Fruit fly (Drosophila melanogaster) whole organism, embryonic: ENCODE data around the gene Cp190.

ENCODE experiments used
- Aef1 ChIP-seq: fragments of 200-800 bp; sonication (Bioruptor generic); IDR thresholded peaks from 3 replicates; pipeline ENCODE4 v1.3.6; 2022; ENCODE audit warnings: missing biosample characterization, missing genetic modification characterization
- Atf3 ChIP-seq: fragments of 200-800 bp; sonication (Bioruptor generic); optimal IDR thresholded peaks from 3 replicates; lab custom pipeline; 2016; ENCODE audit warnings: missing biosample characterization, missing genetic modification characterization
- CG1024 ChIP-seq: fragments of 200-800 bp; sonication (Bioruptor generic); IDR thresholded peaks from 2 replicates; pipeline ENCODE4 v1.3.6; 2022; ENCODE audit warnings: missing biosample characterization, missing genetic modification characterization
- CG11093 ChIP-seq: fragments of 200-800 bp; sonication (Bioruptor generic); IDR thresholded peaks from 3 replicates; pipeline ENCODE4 v1.3.6; 2022; ENCODE audit warnings: missing biosample characterization, missing genetic modification characterization
- CG11560 ChIP-seq: fragments of 200-800 bp; sonication (Bioruptor generic); IDR thresholded peaks from 3 replicates; pipeline ENCODE4 v1.3.6; 2022; ENCODE audit warnings: missing biosample characterization, missing genetic modification characterization
- CG14965 ChIP-seq: fragments of 200-800 bp; sonication (Bioruptor generic); optimal IDR thresholded peaks from 2 replicates; lab custom pipeline; 2016; ENCODE audit warnings: missing biosample characterization, missing genetic modification characterization, borderline replicate concordance
- CG15073 ChIP-seq: fragments of 200-800 bp; sonication (Bioruptor generic); optimal IDR thresholded peaks from 2 replicates; lab custom pipeline; 2016; ENCODE audit warnings: missing biosample characterization, missing genetic modification characterization
- CG15696 ChIP-seq: fragments of 200-800 bp; sonication (Bioruptor generic); optimal IDR thresholded peaks from 2 replicates; lab custom pipeline; 2019; ENCODE audit warnings: missing biosample characterization, mild to moderate bottlenecking, missing genetic modification characterization, moderate library complexity
- CG18262 ChIP-seq: fragments of 200-800 bp; optimal IDR thresholded peaks from 3 replicates; lab custom pipeline; 2019; ENCODE audit warnings: missing biosample characterization, mild to moderate bottlenecking, missing genetic modification characterization, moderate library complexity
- CG30403 ChIP-seq: fragments of 200-800 bp; sonication (Bioruptor generic); optimal IDR thresholded peaks from 3 replicates; lab custom pipeline; 2016; ENCODE audit warnings: missing biosample characterization, missing genetic modification characterization
- CG31224 ChIP-seq: fragments of 200-800 bp; sonication (Bioruptor generic); IDR thresholded peaks from 2 replicates; pipeline ENCODE4 v1.3.6; 2022; ENCODE audit warnings: missing biosample characterization, missing genetic modification characterization
- CG34422 ChIP-seq: fragments of 200-800 bp; sonication (Bioruptor generic); IDR thresholded peaks from 3 replicates; pipeline ENCODE4 v1.3.6; 2022; ENCODE audit warnings: missing biosample characterization, missing genetic modification characterization
- CG42726 ChIP-seq: fragments of 200-800 bp; sonication (Bioruptor generic); IDR thresholded peaks from 2 replicates; pipeline ENCODE4 v1.3.6; 2022; ENCODE audit warnings: missing biosample characterization, missing genetic modification characterization; ENCODE audit not compliant: partially characterized antibody
- CG4707 ChIP-seq: fragments of 200-800 bp; sonication (Bioruptor generic); optimal IDR thresholded peaks from 2 replicates; lab custom pipeline; 2018; ENCODE audit warnings: missing biosample characterization, mild to moderate bottlenecking, missing genetic modification characterization, moderate library complexity
- CG4730 ChIP-seq: fragments of 200-800 bp; sonication (Bioruptor generic); IDR thresholded peaks from 2 replicates; pipeline ENCODE4 v1.3.6; 2022; ENCODE audit warnings: missing biosample characterization, missing genetic modification characterization
- CG6791 ChIP-seq: fragments of 200-800 bp; sonication (Bioruptor generic); IDR thresholded peaks from 3 replicates; pipeline ENCODE4 v1.3.6; 2022; ENCODE audit warnings: missing biosample characterization, missing genetic modification characterization; ENCODE audit not compliant: partially characterized antibody
- CG7357 ChIP-seq: fragments of 200-800 bp; sonication (Bioruptor generic); IDR thresholded peaks from 3 replicates; pipeline ENCODE4 v1.3.6; 2022; ENCODE audit warnings: missing biosample characterization, missing genetic modification characterization
- CG7556 ChIP-seq: fragments of 200-800 bp; sonication (Bioruptor generic); optimal IDR thresholded peaks from 2 replicates; lab custom pipeline; 2017; ENCODE audit warnings: missing biosample characterization, mild to moderate bottlenecking, missing genetic modification characterization
- CG7928 ChIP-seq: fragments of 200-800 bp; sonication (Bioruptor generic); optimal IDR thresholded peaks from 2 replicates; lab custom pipeline; 2017; ENCODE audit warnings: missing biosample characterization, mild to moderate bottlenecking, missing genetic modification characterization
- CG8359 ChIP-seq: fragments of 200-800 bp; sonication (Bioruptor generic); optimal IDR thresholded peaks from 2 replicates; lab custom pipeline; 2017; ENCODE audit warnings: missing biosample characterization, mild to moderate bottlenecking, missing genetic modification characterization, borderline replicate concordance
- D ChIP-seq, 2 experiments: fragments of 200-800 bp in 1 of 2; fragments of >200 bp in 1 of 2; sonication (Bioruptor generic) in 1 of 2; optimal IDR thresholded peaks; 2 replicates in 1 of 2; 3 replicates in 1 of 2; lab custom pipeline; 2017; ENCODE audit warnings: mild to moderate bottlenecking in 1 of 2, missing biosample characterization in 1 of 2, missing genetic modification characterization in 1 of 2, missing genetic modification reagents in 1 of 2
- Deaf1 ChIP-seq: fragments of 200-800 bp; optimal IDR thresholded peaks from 3 replicates; lab custom pipeline; 2019; ENCODE audit warnings: missing biosample characterization, mild to moderate bottlenecking, missing genetic modification characterization, moderate library complexity
- Dek ChIP-seq: fragments of 200-800 bp; sonication (Bioruptor generic); optimal IDR thresholded peaks from 3 replicates; lab custom pipeline; 2019; ENCODE audit warnings: missing biosample characterization, mild to moderate bottlenecking, missing genetic modification characterization, moderate library complexity
- Fer3 ChIP-seq: fragments of 200-800 bp; sonication (Bioruptor generic); optimal IDR thresholded peaks from 2 replicates; lab custom pipeline; 2018; ENCODE audit warnings: missing biosample characterization, mild to moderate bottlenecking, missing genetic modification characterization, moderate library complexity
- HLH54F ChIP-seq: fragments of 200-800 bp; sonication (Bioruptor generic); optimal IDR thresholded peaks from 3 replicates; lab custom pipeline; 2016; ENCODE audit warnings: missing biosample characterization, missing genetic modification characterization
- Lhr ChIP-seq: fragments of 200-800 bp; sonication (Bioruptor generic); optimal IDR thresholded peaks from 3 replicates; lab custom pipeline; 2017; ENCODE audit warnings: mild to moderate bottlenecking, missing biosample characterization, missing genetic modification reagents, missing genetic modification characterization
- Med ChIP-seq: fragments of 200-800 bp; sonication (Bioruptor generic); peaks from one replicate; lab custom pipeline; 2016; ENCODE audit warnings: missing biosample characterization, missing genetic modification characterization, mild to moderate bottlenecking, inconsistent platforms, moderate library complexity
- NfI ChIP-seq: fragments of 200-800 bp; sonication (Bioruptor generic); optimal IDR thresholded peaks from 3 replicates; lab custom pipeline; 2018; ENCODE audit warnings: missing biosample characterization, mild to moderate bottlenecking, missing genetic modification characterization, moderate library complexity
- Oli ChIP-seq: fragments of 200-800 bp; sonication (Bioruptor generic); optimal IDR thresholded peaks from 2 replicates; lab custom pipeline; 2018; ENCODE audit warnings: missing biosample characterization, mild to moderate bottlenecking, missing genetic modification characterization, moderate library complexity
- Stat92E ChIP-seq, 3 experiments: fragments of >200 bp in 2 of 3; fragments of 200-800 bp in 1 of 3; sonication (Bioruptor generic) in 1 of 3; optimal IDR thresholded peaks; 2 replicates each; lab custom pipeline; 2017 to 2019; ENCODE audit warnings: missing biosample characterization in 3 of 3, missing genetic modification characterization in 3 of 3, mild to moderate bottlenecking in 1 of 3, moderate library complexity in 1 of 3
- TFAM ChIP-seq: fragments of 200-800 bp; sonication (Bioruptor generic); optimal IDR thresholded peaks from 2 replicates; lab custom pipeline; 2017; ENCODE audit warnings: missing biosample characterization, missing genetic modification characterization, inconsistent platforms
- Trl ChIP-seq, 3 experiments: fragments of >200 bp in 2 of 3; fragments of 200-800 bp in 1 of 3; sonication (Bioruptor generic) in 1 of 3; optimal IDR thresholded peaks; 2 replicates in 1 of 3; 3 replicates in 2 of 3; lab custom pipeline; 2016 to 2017; ENCODE audit warnings: missing biosample characterization in 1 of 3, missing genetic modification characterization in 1 of 3
- Xrp1 ChIP-seq: fragments of 200-800 bp; sonication (Bioruptor generic); IDR thresholded peaks from 2 replicates; pipeline ENCODE4 v1.3.6; 2022; ENCODE audit warnings: missing biosample characterization, missing genetic modification characterization
- btn ChIP-seq: fragments of 200-800 bp; sonication (Bioruptor generic); optimal IDR thresholded peaks from 2 replicates; lab custom pipeline; 2016; ENCODE audit warnings: missing biosample characterization, missing genetic modification characterization
- kni ChIP-seq: fragments of 200-800 bp; sonication (Bioruptor generic); optimal IDR thresholded peaks from 3 replicates; lab custom pipeline; 2017; ENCODE audit warnings: mild to moderate bottlenecking, missing biosample characterization, missing genetic modification reagents, missing genetic modification characterization
- nerfin-2 ChIP-seq: fragments of 200-800 bp; sonication (Bioruptor generic); IDR thresholded peaks from 2 replicates; pipeline ENCODE4 v1.3.6; 2022; ENCODE audit warnings: missing biosample characterization, missing genetic modification characterization; ENCODE audit not compliant: partially characterized antibody
- oc ChIP-seq: fragments of 200-800 bp; sonication (Bioruptor generic); optimal IDR thresholded peaks from 2 replicates; lab custom pipeline; 2018; ENCODE audit warnings: missing biosample characterization, mild to moderate bottlenecking, missing genetic modification characterization, moderate library complexity
- pan ChIP-seq, 4 experiments: fragments of >200 bp in 3 of 4; fragments of 200-800 bp in 1 of 4; sonication (Bioruptor generic) in 1 of 4; optimal IDR thresholded peaks in 3 of 4; IDR thresholded peaks in 1 of 4; 2 replicates each; pipeline versions ENCODE4 v1.3.6 to Lab custom; 2017 to 2022; ENCODE audit warnings: missing biosample characterization in 2 of 4, missing genetic modification characterization in 2 of 4, mixed read lengths in 1 of 4
- peb ChIP-seq: fragments of 200-800 bp; sonication (Bioruptor generic); IDR thresholded peaks from 2 replicates; pipeline ENCODE4 v1.3.6; 2022; ENCODE audit warnings: missing biosample characterization, missing genetic modification characterization
- pnt ChIP-seq: fragments of 200-800 bp; sonication (Bioruptor generic); optimal IDR thresholded peaks from 3 replicates; lab custom pipeline; 2016; ENCODE audit warnings: missing biosample characterization, missing genetic modification characterization
- run ChIP-seq: fragments of 200-800 bp; sonication (Bioruptor generic); optimal IDR thresholded peaks from 3 replicates; lab custom pipeline; 2018; ENCODE audit warnings: missing biosample characterization, mild to moderate bottlenecking, missing genetic modification characterization
- sna ChIP-seq: fragments of 200-800 bp; sonication (Bioruptor generic); IDR thresholded peaks from 2 replicates; pipeline ENCODE4 v1.3.6; 2022; ENCODE audit warnings: missing biosample characterization, missing genetic modification characterization; ENCODE audit not compliant: partially characterized antibody
- so ChIP-seq: fragments of 200-800 bp; sonication (Bioruptor generic); IDR thresholded peaks from 3 replicates; pipeline ENCODE4 v1.3.6; 2022; ENCODE audit warnings: missing biosample characterization, missing genetic modification characterization
- stwl ChIP-seq: fragments of 200-800 bp; sonication (Bioruptor generic); optimal IDR thresholded peaks from 3 replicates; lab custom pipeline; 2018; ENCODE audit warnings: missing biosample characterization, mild to moderate bottlenecking, missing genetic modification characterization, moderate library complexity
- usp ChIP-seq: fragments of >200 bp; optimal IDR thresholded peaks from 2 replicates; lab custom pipeline; 2017; ENCODE audit warnings: missing biosample characterization, missing genetic modification characterization
- zfh2 ChIP-seq: fragments of 200-800 bp; sonication (Bioruptor generic); optimal IDR thresholded peaks from 2 replicates; lab custom pipeline; 2016; ENCODE audit warnings: missing biosample characterization, missing genetic modification characterization

Gene Cp190

DNA sequence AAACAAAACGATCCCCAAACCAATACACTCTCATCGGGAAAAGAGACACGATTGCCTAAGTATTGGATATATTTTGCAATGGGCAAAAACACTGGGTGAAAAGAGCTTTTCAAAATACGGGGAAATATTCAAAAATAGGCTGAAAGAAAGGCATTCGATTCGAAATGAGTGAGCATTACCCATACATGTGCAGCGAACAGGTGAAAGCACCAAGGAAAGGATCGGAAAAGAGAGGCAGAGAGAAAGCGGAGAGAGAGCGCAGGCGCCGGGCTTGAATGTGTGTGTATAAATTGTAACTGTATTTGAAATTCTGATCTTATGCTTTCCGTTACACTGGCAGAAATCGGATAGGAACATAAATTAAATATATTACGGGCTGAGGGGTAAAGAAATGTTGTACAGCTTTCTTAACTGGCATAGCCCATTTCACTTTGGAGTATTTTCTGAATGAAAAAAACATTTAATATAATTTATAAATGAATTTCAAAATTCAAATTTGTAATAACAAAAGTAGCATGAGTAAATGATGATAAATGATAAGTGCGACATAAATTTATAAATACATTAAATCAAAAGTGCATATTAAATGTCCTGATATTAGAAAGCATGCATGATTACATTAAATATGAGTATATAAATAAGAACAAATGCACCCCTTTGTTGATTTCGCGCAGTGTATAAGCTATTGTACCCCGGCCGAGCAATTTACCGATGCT, 5.7 kb upstream of the Cp190 start (continued):
- no peak for TF ChIP-seq CG42726 (GFP tag; lab: Robert Waterston, UW)
- peak; percentile 20 for TF ChIP-seq Dek (tag; lab: Kevin White, UChicago)
- TF ChIP-seq CG1024 (GFP tag; lab: Robert Waterston, UW), result peak; percentile 18; the same call in 1 of the 2 replicates
- peak; percentile 34 to 68 for TF ChIP-seq Trl (optimal IDR thresholded peaks at IDR 0.05; lab: Kevin White, UChicago)
- TF ChIP-seq Trl (GFP tag; optimal IDR thresholded peaks at IDR 0.05; lab: Kevin White, UChicago), result no peak
- TF ChIP-seq sna, result no peak
- peak; percentile 92 for TF ChIP-seq CG18262 (tag; lab: Kevin White, UChicago)
- TF ChIP-seq CG15073, result peak; percentile 31
- TF ChIP-seq stwl (tag; lab: Kevin White, UChicago), result peak; percentile 12
- TF ChIP-seq CG7357 (GFP tag; lab: Robert Waterston, UW), result no peak
- no peak; the same call in 2 of the 3 replicates for TF ChIP-seq so (GFP tag; lab: Robert Waterston, UW)
- peak; percentile 65 for TF ChIP-seq NfI (GFP tag; lab: Kevin White, UChicago)
- no peak for TF ChIP-seq pnt (GFP tag; lab: Kevin White, UChicago)
- TF ChIP-seq nerfin-2 (GFP tag; lab: Robert Waterston, UW), result no peak
- no peak for TF ChIP-seq Stat92E (GFP tag; optimal IDR thresholded peaks at IDR 0.05; lab: Kevin White, UChicago)
- no peak for TF ChIP-seq TFAM (GFP tag; lab: Kevin White, UChicago)
- peak; percentile 51 for TF ChIP-seq Med (GFP tag; lab: Kevin White, UChicago)
- TF ChIP-seq CG31224 (GFP tag; lab: Robert Waterston, UW), result 0 out of 2 replicates have a peak, but pooled peaks have one; percentile 4
- TF ChIP-seq kni (GFP tag; lab: Kevin White, UChicago), result peak; percentile 13
- peak; percentile 2 for TF ChIP-seq Fer3 (tag; lab: Kevin White, UChicago)
- TF ChIP-seq CG15696 (tag; lab: Kevin White, UChicago), result peak; percentile 54
- peak; percentile 39 for TF ChIP-seq Lhr (GFP tag; lab: Kevin White, UChicago)
- peak; percentile 85 for TF ChIP-seq CG7556 (GFP tag; lab: Kevin White, UChicago)
- peak; percentile 27 for TF ChIP-seq oc (tag; lab: Kevin White, UChicago)
- no peak for TF ChIP-seq usp
- peak; percentile 84 for TF ChIP-seq Oli (tag; lab: Kevin White, UChicago)
- TF ChIP-seq D (optimal IDR thresholded peaks at IDR 0.05; lab: Kevin White, UChicago), result no peak
- peak; percentile 82 for TF ChIP-seq D (GFP tag; optimal IDR thresholded peaks at IDR 0.05; lab: Kevin White, UChicago)
- TF ChIP-seq CG8359, result peak; percentile 61
- TF ChIP-seq CG4730 (GFP tag; lab: Robert Waterston, UW), result no peak
- no peak for TF ChIP-seq CG11560 (tag; lab: Robert Waterston, UW)
- no peak for TF ChIP-seq btn (GFP tag; lab: Kevin White, UChicago)
- peak; percentile 55; the same call in 1 of the 2 replicates for TF ChIP-seq Xrp1 (GFP tag; lab: Robert Waterston, UW)
- TF ChIP-seq CG14965 (GFP tag; lab: Kevin White, UChicago), result no peak
- TF ChIP-seq peb (GFP tag; lab: Robert Waterston, UW), result no peak
- no peak for TF ChIP-seq HLH54F
- no peak for TF ChIP-seq pan (optimal IDR thresholded peaks at IDR 0.05; lab: Kevin White, UChicago)
- peak in 1 of 2 experiments; percentile 12 for TF ChIP-seq pan (GFP tag; optimal IDR thresholded peaks at IDR 0.05 in 1 of 2, IDR thresholded peaks at IDR 0.05 in 1 of 2)
- TF ChIP-seq CG30403 (GFP tag; lab: Kevin White, UChicago), result peak; percentile 83
- peak; percentile 2 for TF ChIP-seq zfh2 (GFP tag; lab: Kevin White, UChicago)
- TF ChIP-seq run, result peak; percentile 34
- TF ChIP-seq Aef1 (GFP tag; lab: Robert Waterston, UW), result no peak
- TF ChIP-seq Deaf1 (tag; lab: Kevin White, UChicago), result peak; percentile 51
- no peak for TF ChIP-seq CG6791 (GFP tag; lab: Robert Waterston, UW)
- TF ChIP-seq CG4707 (GFP tag; lab: Kevin White, UChicago), result peak; percentile 8
- no peak for TF ChIP-seq Atf3 (GFP tag; lab: Kevin White, UChicago)
- TF ChIP-seq CG34422 (GFP tag; lab: Robert Waterston, UW), result 0 out of 3 replicates have a peak, but pooled peaks have one; percentile 23
- no peak for TF ChIP-seq CG7928
- no peak for TF ChIP-seq CG11093 (GFP tag; lab: Robert Waterston, UW)
